Worm (Caenorhabditis elegans): ENCODE data around the gene unc-47.

ce11 chrIII:10150710-10151109, 35.4 kb downstream of the unc-47 start:
- TF ChIP-seq T22C8.4 (GFP tag; IDR thresholded peaks at IDR 0.05): no peak
- no peak for TF ChIP-seq flt-1 (GFP tag; IDR thresholded peaks at IDR 0.05)
